Fruit fly (Drosophila melanogaster): ENCODE data around the gene MED7.

The MED7 gene

DNA sequence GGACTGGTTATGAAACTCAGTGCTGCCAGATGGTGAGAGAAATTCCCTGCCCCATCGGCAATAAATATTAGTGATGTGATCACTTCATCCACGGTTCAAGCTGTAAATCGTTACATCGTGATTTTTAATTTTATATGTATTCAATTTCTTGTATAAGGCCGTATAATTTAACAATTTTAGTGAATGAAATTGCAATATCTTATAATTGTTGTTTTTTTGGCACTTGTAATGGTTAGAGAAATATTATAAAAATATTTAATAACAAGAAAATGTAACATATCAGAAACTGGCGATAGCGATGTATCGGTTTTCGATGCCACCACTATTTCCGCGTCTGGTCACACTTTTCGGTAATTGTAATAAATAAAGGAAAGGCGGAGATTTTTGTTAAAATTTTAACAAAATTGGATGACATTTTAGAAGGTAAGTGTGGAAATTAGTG lies 23.2 kb upstream of the MED7 start, which contains the start of the genes mRpL37 and Rbp1 (continued):
- TF ChIP-seq sob (GFP tag; IDR thresholded peaks at IDR 0.05) (peak; percentile 91), Awh (GFP tag; IDR thresholded peaks at IDR 0.05) (no peak), CG8281 (tag; optimal IDR thresholded peaks at IDR 0.05) (no peak), pnt (GFP tag; optimal IDR thresholded peaks at IDR 0.05) (peak; percentile 78), sna (GFP tag; IDR thresholded peaks at IDR 0.05; ENCODE audit: partially characterized antibody) (peak; percentile 86), CG8089 (GFP tag; optimal IDR thresholded peaks at IDR 0.05) (peak; percentile 35), Sin3A (optimal IDR thresholded peaks at IDR 0.05) (peak; percentile 87), ranshi (GFP tag; IDR thresholded peaks at IDR 0.05) (peak; percentile 66; the same call in 1 of the 2 replicates), ci (GFP tag; IDR thresholded peaks at IDR 0.05) (no peak), CG14860 (GFP tag; IDR thresholded peaks at IDR 0.05; ENCODE audit: partially characterized antibody) (peak; percentile 95), crol (GFP tag; IDR thresholded peaks at IDR 0.05) (no peak), CG4360 (GFP tag; IDR thresholded peaks at IDR 0.05) (no peak), CG10979 (tag; optimal IDR thresholded peaks at IDR 0.05) (peak; percentile 63), Dek (tag; optimal IDR thresholded peaks at IDR 0.05) (no peak), Bteb2 (GFP tag; optimal IDR thresholded peaks at IDR 0.05) (peak; percentile 54), CG15269 (tag; optimal IDR thresholded peaks at IDR 0.05) (no peak), dimm (GFP tag; IDR thresholded peaks at IDR 0.05) (no peak), CG2875 (GFP tag; optimal IDR thresholded peaks at IDR 0.05) (no peak), fd102C (GFP tag; optimal IDR thresholded peaks at IDR 0.05) (no peak), h (optimal IDR thresholded peaks at IDR 0.05) (no peak), slou (GFP tag; optimal IDR thresholded peaks at IDR 0.05) (peak; percentile 80), pb (GFP tag; optimal IDR thresholded peaks at IDR 0.05) (no peak), CG15696 (tag; optimal IDR thresholded peaks at IDR 0.05) (peak; percentile 88), HLHmδ (GFP tag; optimal IDR thresholded peaks at IDR 0.05) (no peak), BEAF-32 (GFP tag; optimal IDR thresholded peaks at IDR 0.05) (peak; percentile 97), Side (GFP tag; optimal IDR thresholded peaks at IDR 0.05) (no peak), grau (tag; optimal IDR thresholded peaks at IDR 0.05) (peak; percentile 84), jing (GFP tag; optimal IDR thresholded peaks at IDR 0.05) (peak; percentile 1), sens-2 (GFP tag; IDR thresholded peaks at IDR 0.05) (no peak), inv (GFP tag; IDR thresholded peaks at IDR 0.05; ENCODE audit: partially characterized antibody) (peak; percentile 92), CG43689 (GFP tag; IDR thresholded peaks at IDR 0.05) (no peak), kah (GFP tag; optimal IDR thresholded peaks at IDR 0.05) (no peak), CG18764 (GFP tag; optimal IDR thresholded peaks at IDR 0.05) (peak; percentile 57), tx (GFP tag; optimal IDR thresholded peaks at IDR 0.05) (no peak), CG4424 (GFP tag; optimal IDR thresholded peaks at IDR 0.05) (peak; percentile 77), ham (GFP tag; IDR thresholded peaks at IDR 0.05) (no peak), bbx (GFP tag; IDR thresholded peaks at IDR 0.05; ENCODE audit: partially characterized antibody) (peak; percentile 56), CG1603 (tag; optimal IDR thresholded peaks at IDR 0.05) (no peak), Vsx1 (GFP tag; optimal IDR thresholded peaks at IDR 0.05) (no peak), Dp (GFP tag; optimal IDR thresholded peaks at IDR 0.05) (peak; percentile 13), CG11085 (GFP tag; IDR thresholded peaks at IDR 0.05) (peak; percentile 27; the same call in 1 of the 2 replicates), Scr (GFP tag; IDR thresholded peaks at IDR 0.05; ENCODE audit: partially characterized antibody) (peak; percentile 99), NFAT (GFP tag; IDR thresholded peaks at IDR 0.05) (peak; percentile 58; the same call in 1 of the 2 replicates), ato (GFP tag; IDR thresholded peaks at IDR 0.05; ENCODE audit: partially characterized antibody) (peak; percentile 30; the same call in 1 of the 2 replicates), Ssrp (tag; optimal IDR thresholded peaks at IDR 0.05) (peak; percentile 81), CG1233 (GFP tag; optimal IDR thresholded peaks at IDR 0.05) (peak; percentile 73), toy (GFP tag; IDR thresholded peaks at IDR 0.05) (no peak), CG12299 (tag; optimal IDR thresholded peaks at IDR 0.05) (peak; percentile 55), CG2202 (tag; optimal IDR thresholded peaks at IDR 0.05) (peak; percentile 23), CG12659 (GFP tag; optimal IDR thresholded peaks at IDR 0.05) (peak; percentile 85), peb (GFP tag; IDR thresholded peaks at IDR 0.05) (peak; percentile 54; the same call in 1 of the 2 replicates)

Measured in whole organism, embryonic.